Worm (Caenorhabditis elegans) whole organism, L3 larva: ENCODE data around the gene nifk-1.
"Not testable (repeated sequence)": the region's sequence is repeated elsewhere in the genome, so short reads cannot be mapped to it uniquely, and the experiment has no call there.

Experiments used
- elt-3 ChIP-seq, 3 experiments: fragments of 150-350 bp in 1 of 3; sonication (generic microtip) in 2 of 3; optimal IDR thresholded peaks; 2 replicates in 2 of 3; 4 replicates in 1 of 3; lab custom pipeline; 2014 to 2017; ENCODE audit warnings: missing biosample characterization in 3 of 3, missing genetic modification characterization in 3 of 3
- fos-1 ChIP-seq: fragments of 150-350 bp; optimal IDR thresholded peaks from 2 replicates; lab custom pipeline; 2014; ENCODE audit warnings: missing biosample characterization, missing genetic modification characterization
- lin-15B ChIP-seq: fragments of 150-350 bp; optimal IDR thresholded peaks from 2 replicates; lab custom pipeline; 2014; ENCODE audit warnings: missing biosample characterization, missing genetic modification characterization
- lin-39 ChIP-seq: fragments of 150-350 bp; optimal IDR thresholded peaks from 2 replicates; lab custom pipeline; 2018; ENCODE audit warnings: missing biosample characterization, missing genetic modification reagents, missing genetic modification characterization
- nhr-237 ChIP-seq: fragments of 150-350 bp; optimal IDR thresholded peaks from 2 replicates; lab custom pipeline; 2014; ENCODE audit warnings: missing biosample characterization, missing genetic modification characterization
- nhr-76 ChIP-seq: fragments of 150-350 bp; sonication (generic microtip); optimal IDR thresholded peaks from 5 replicates; lab custom pipeline; 2014; ENCODE audit warnings: missing biosample characterization, missing genetic modification characterization
- ztf-11 ChIP-seq: fragments of 150-350 bp; optimal IDR thresholded peaks from 2 replicates; lab custom pipeline; 2014; ENCODE audit warnings: missing biosample characterization, missing genetic modification characterization
- ztf-4 ChIP-seq: fragments of 150-350 bp; optimal IDR thresholded peaks from 2 replicates; lab custom pipeline; 2014; ENCODE audit warnings: missing biosample characterization, missing genetic modification characterization

DNA sequence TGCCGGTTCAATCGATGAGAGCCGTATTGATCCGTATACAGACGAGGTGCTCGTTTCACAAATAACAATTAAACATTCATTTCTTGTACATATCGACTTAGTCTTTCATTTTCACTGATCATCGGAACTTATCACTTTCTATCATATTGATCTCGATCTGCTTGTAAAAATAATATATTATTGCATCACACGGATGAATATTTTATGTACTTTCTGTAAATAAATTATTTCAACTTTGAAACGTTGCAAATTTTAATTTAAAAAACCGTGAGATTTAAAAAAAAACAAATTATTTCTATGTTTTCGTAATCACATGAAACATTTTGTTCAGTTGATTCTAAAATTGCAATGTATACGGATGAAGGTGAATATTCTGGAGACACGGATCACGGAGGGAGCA, 49.5 kb upstream of the nifk-1 start, which contains the start of gene twk-6:
- not testable (repeated sequence) for TF ChIP-seq lin-15B; lin-39 (tag; lab: Kevin White, UChicago); nhr-76 (tag; lab: Kevin White, UChicago); nhr-237 (tag; lab: Kevin White, UChicago); elt-3 (tag; optimal IDR thresholded peaks at IDR 0.05; lab: Kevin White, UChicago); ztf-11; ztf-4 (tag; lab: Kevin White, UChicago); fos-1 (tag; lab: Kevin White, UChicago)
